Fruit fly (Drosophila melanogaster): Measurements from ENCODE around the gene Nnf1b.

The Nnf1b gene

dm6 chr2L:846167-846868 is 35.9 kb downstream of the Nnf1b start (continued):
- TF ChIP-seq nmo (GFP tag; optimal IDR thresholded peaks at IDR 0.05) (peak; percentile 77), CG7556 (GFP tag; optimal IDR thresholded peaks at IDR 0.05) (peak; percentile 62), NC2β (GFP tag; optimal IDR thresholded peaks at IDR 0.05) (peak; percentile 14), zfh1 (GFP tag; IDR thresholded peaks at IDR 0.05) (0 out of 3 replicates have a peak, but pooled peaks have one; percentile 5), CG11695 (GFP tag; IDR thresholded peaks at IDR 0.05) (no peak), CG11398 (GFP tag; optimal IDR thresholded peaks at IDR 0.05) (peak; percentile 72), CG12659 (GFP tag; optimal IDR thresholded peaks at IDR 0.05) (peak; percentile 26), CHES-1-like (GFP tag; optimal IDR thresholded peaks at IDR 0.05) (peak; percentile 56), CG15601 (tag; optimal IDR thresholded peaks at IDR 0.05) (peak; percentile 39), CG14014 (GFP tag; IDR thresholded peaks at IDR 0.05) (peak; percentile 32; the same call in 1 of the 2 replicates), CG4424 (GFP tag; optimal IDR thresholded peaks at IDR 0.05) (peak; percentile 56), CG14441 (GFP tag; IDR thresholded peaks at IDR 0.05) (peak; percentile 58; the same call in 1 of the 2 replicates), HLH3B (GFP tag; IDR thresholded peaks at IDR 0.05) (peak; percentile 9; the same call in 1 of the 2 replicates), hbn (GFP tag; IDR thresholded peaks at IDR 0.05; ENCODE audit: partially characterized antibody) (no peak), Atf-2 (GFP tag; optimal IDR thresholded peaks at IDR 0.05) (peak; percentile 42), CG10274 (GFP tag; optimal IDR thresholded peaks at IDR 0.05) (no peak), CG14860 (GFP tag; IDR thresholded peaks at IDR 0.05; ENCODE audit: partially characterized antibody) (no peak), Fer2 (tag; optimal IDR thresholded peaks at IDR 0.05) (no peak), Trl (optimal IDR thresholded peaks at IDR 0.05) (no peak), Trl (GFP tag; optimal IDR thresholded peaks at IDR 0.05) (peak; percentile 38), HLHmδ (GFP tag; optimal IDR thresholded peaks at IDR 0.05) (no peak), CG1233 (GFP tag; optimal IDR thresholded peaks at IDR 0.05) (no peak), CG10654 (GFP tag; optimal IDR thresholded peaks at IDR 0.05) (peak; percentile 20), CG13123 (GFP tag; optimal IDR thresholded peaks at IDR 0.05) (peak; percentile 31), eve (GFP tag; optimal IDR thresholded peaks at IDR 0.05) (no peak), CG16813 (GFP tag; IDR thresholded peaks at IDR 0.05; ENCODE audit: partially characterized antibody) (no peak), ci (GFP tag; IDR thresholded peaks at IDR 0.05) (peak; percentile 44; the same call in 2 of the 3 replicates), CG10366 (GFP tag; IDR thresholded peaks at IDR 0.05) (no peak), row (GFP tag; IDR thresholded peaks at IDR 0.05) (peak; percentile 70), Asciz (GFP tag; optimal IDR thresholded peaks at IDR 0.05) (peak; percentile 75), peb (GFP tag; IDR thresholded peaks at IDR 0.05) (no peak), CG34422 (GFP tag; IDR thresholded peaks at IDR 0.05) (peak; percentile 8; the same call in 1 of the 3 replicates), CG18619 (GFP tag; optimal IDR thresholded peaks at IDR 0.05) (peak; percentile 50), Bgb (GFP tag; IDR thresholded peaks at IDR 0.05; ENCODE audit: partially characterized antibody) (no peak), CG7271 (tag; optimal IDR thresholded peaks at IDR 0.05) (no peak), CG8290 (GFP tag; optimal IDR thresholded peaks at IDR 0.05) (peak; percentile 11), CG8290 (tag; optimal IDR thresholded peaks at IDR 0.05) (peak in 1 of 2 experiments; percentile 72), CG17361 (GFP tag; IDR thresholded peaks at IDR 0.05) (peak; percentile 77; the same call in 2 of the 3 replicates), CG12391 (tag; optimal IDR thresholded peaks at IDR 0.05) (peak; percentile 55), Fer3 (tag; optimal IDR thresholded peaks at IDR 0.05) (peak; percentile 46), CG4854 (GFP tag; optimal IDR thresholded peaks at IDR 0.05) (peak; percentile 27), Hmr (GFP tag; optimal IDR thresholded peaks at IDR 0.05) (peak; percentile 39), lola (GFP tag; optimal IDR thresholded peaks at IDR 0.05) (peak in 1 of 3 experiments; percentile 19), crc (GFP tag; optimal IDR thresholded peaks at IDR 0.05) (peak; percentile 27), CG5245 (GFP tag; optimal IDR thresholded peaks at IDR 0.05) (peak; percentile 2), CG13424 (tag; optimal IDR thresholded peaks at IDR 0.05) (peak; percentile 66), CG11504 (tag; optimal IDR thresholded peaks at IDR 0.05) (peak; percentile 84), sqz (GFP tag; optimal IDR thresholded peaks at IDR 0.05) (peak; percentile 51), sim (GFP tag; IDR thresholded peaks at IDR 0.05) (no peak)

All from whole organism, embryonic.